Worm (Caenorhabditis elegans): ENCODE data around the gene ttbk-4.

ce11 chrIV:10051088-10051487 is 23.8 kb downstream of the ttbk-4 start, which contains the start of gene T04B2.8:
- no peak for TF ChIP-seq tab-1 (GFP tag; IDR thresholded peaks at IDR 0.05)
- TF ChIP-seq ztf-23 (GFP tag; IDR thresholded peaks at IDR 0.05), result no peak
- no peak for TF ChIP-seq ztf-29 (GFP tag; IDR thresholded peaks at IDR 0.05)
- no peak for TF ChIP-seq med-1 (GFP tag; optimal IDR thresholded peaks at IDR 0.05; ENCODE audit: insufficient read depth)
- TF ChIP-seq cog-1 (tag; optimal IDR thresholded peaks at IDR 0.05), result no peak
- no peak for TF ChIP-seq flt-1 (GFP tag; IDR thresholded peaks at IDR 0.05)
- TF ChIP-seq T22C8.4 (GFP tag; IDR thresholded peaks at IDR 0.05), result no peak

Measured in whole organism, midembryonic.